Fruit fly (Drosophila melanogaster) whole organism, embryonic: ENCODE data around the gene Tusp.

Source experiments
- Abd-B ChIP-seq: fragments of 200-800 bp; sonication (Bioruptor generic); optimal IDR thresholded peaks from 2 replicates; lab custom pipeline; 2018; ENCODE audit warnings: missing biosample characterization, mild to moderate bottlenecking, missing genetic modification characterization, moderate library complexity
- Bdp1 ChIP-seq: fragments of 200-800 bp; sonication (Bioruptor generic); optimal IDR thresholded peaks from 3 replicates; lab custom pipeline; 2016; ENCODE audit warnings: missing biosample characterization, missing genetic modification characterization
- CG13624 ChIP-seq: fragments of 200-800 bp; sonication (Bioruptor generic); optimal IDR thresholded peaks from 2 replicates; lab custom pipeline; 2016; ENCODE audit warnings: missing biosample characterization, missing genetic modification characterization
- CG14710 ChIP-seq: fragments of 200-800 bp; sonication (Bioruptor generic); optimal IDR thresholded peaks from 3 replicates; lab custom pipeline; 2019; ENCODE audit warnings: missing biosample characterization, mild to moderate bottlenecking, missing genetic modification characterization, moderate library complexity
- CG1602 ChIP-seq: fragments of 200-800 bp; sonication (Bioruptor generic); optimal IDR thresholded peaks from 3 replicates; lab custom pipeline; 2016; ENCODE audit warnings: missing biosample characterization, missing genetic modification characterization
- CG1603 ChIP-seq: fragments of 200-800 bp; sonication (Bioruptor generic); optimal IDR thresholded peaks from 2 replicates; lab custom pipeline; 2019; ENCODE audit warnings: missing biosample characterization, mild to moderate bottlenecking, missing genetic modification characterization, moderate library complexity
- CG17829 ChIP-seq: fragments of 200-800 bp; optimal IDR thresholded peaks from 2 replicates; lab custom pipeline; 2019; ENCODE audit warnings: missing biosample characterization, mild to moderate bottlenecking, missing genetic modification characterization, moderate library complexity
- CG30020 ChIP-seq: fragments of 200-800 bp; optimal IDR thresholded peaks from 2 replicates; lab custom pipeline; 2019; ENCODE audit warnings: missing biosample characterization, mild to moderate bottlenecking, missing genetic modification characterization, moderate library complexity
- CG30431 ChIP-seq: fragments of 200-800 bp; sonication (Bioruptor generic); optimal IDR thresholded peaks from 2 replicates; lab custom pipeline; 2017; ENCODE audit warnings: missing biosample characterization, missing genetic modification characterization
- CG4424 ChIP-seq: fragments of 200-800 bp; sonication (Bioruptor generic); optimal IDR thresholded peaks from 3 replicates; lab custom pipeline; 2016; ENCODE audit warnings: missing biosample characterization, missing genetic modification characterization
- CG4617 ChIP-seq: fragments of 200-800 bp; sonication (Bioruptor generic); optimal IDR thresholded peaks from 3 replicates; lab custom pipeline; 2016; ENCODE audit warnings: missing biosample characterization, missing genetic modification characterization, borderline replicate concordance
- CG4707 ChIP-seq: fragments of 200-800 bp; sonication (Bioruptor generic); optimal IDR thresholded peaks from 2 replicates; lab custom pipeline; 2018; ENCODE audit warnings: missing biosample characterization, mild to moderate bottlenecking, missing genetic modification characterization, moderate library complexity
- CG6683 ChIP-seq: fragments of 200-800 bp; sonication (Bioruptor generic); optimal IDR thresholded peaks from 2 replicates; lab custom pipeline; 2017; ENCODE audit warnings: missing biosample characterization, mild to moderate bottlenecking, missing genetic modification characterization, missing genetic modification reagents
- CG8089 ChIP-seq: fragments of 200-800 bp; sonication (Bioruptor generic); optimal IDR thresholded peaks from 3 replicates; lab custom pipeline; 2016; ENCODE audit warnings: missing biosample characterization, missing genetic modification characterization
- CG8359 ChIP-seq: fragments of 200-800 bp; sonication (Bioruptor generic); optimal IDR thresholded peaks from 2 replicates; lab custom pipeline; 2017; ENCODE audit warnings: missing biosample characterization, mild to moderate bottlenecking, missing genetic modification characterization, borderline replicate concordance
- CG8944 ChIP-seq: fragments of 200-800 bp; sonication (Bioruptor generic); optimal IDR thresholded peaks from 3 replicates; lab custom pipeline; 2016; ENCODE audit warnings: missing biosample characterization, missing genetic modification characterization
- Chrac-16 ChIP-seq: fragments of 200-800 bp; sonication (Bioruptor generic); optimal IDR thresholded peaks from 3 replicates; lab custom pipeline; 2016; ENCODE audit warnings: missing biosample characterization, missing genetic modification characterization
- Dad ChIP-seq: fragments of 200-800 bp; sonication (Bioruptor generic); optimal IDR thresholded peaks from 3 replicates; lab custom pipeline; 2016; ENCODE audit warnings: missing biosample characterization, missing genetic modification characterization
- Dip3 ChIP-seq: fragments of 200-800 bp; sonication (Bioruptor generic); optimal IDR thresholded peaks from 3 replicates; lab custom pipeline; 2016; ENCODE audit warnings: missing biosample characterization, missing genetic modification characterization
- H15 ChIP-seq: fragments of 200-800 bp; sonication (Bioruptor generic); IDR thresholded peaks from 3 replicates; pipeline ENCODE4 v1.3.6; 2022; ENCODE audit warnings: missing biosample characterization, missing genetic modification characterization
- Hey ChIP-seq: fragments of 200-800 bp; sonication (Bioruptor generic); optimal IDR thresholded peaks from 3 replicates; lab custom pipeline; 2018; ENCODE audit warnings: missing biosample characterization, mild to moderate bottlenecking, missing genetic modification characterization
- Hmr ChIP-seq: fragments of 200-800 bp; sonication (Bioruptor generic); optimal IDR thresholded peaks from 3 replicates; lab custom pipeline; 2017; ENCODE audit warnings: mild to moderate bottlenecking, missing biosample characterization, missing genetic modification reagents, missing genetic modification characterization
- Hr51 ChIP-seq, 2 experiments: fragments of 200-800 bp; sonication (Bioruptor generic); optimal IDR thresholded peaks; 2 replicates in 1 of 2; 3 replicates in 1 of 2; lab custom pipeline; 2016 to 2018; ENCODE audit warnings: missing biosample characterization in 2 of 2, missing genetic modification characterization in 2 of 2, mild to moderate bottlenecking in 1 of 2, moderate library complexity in 1 of 2
- Nf-YC ChIP-seq: fragments of 200-800 bp; optimal IDR thresholded peaks from 3 replicates; lab custom pipeline; 2019; ENCODE audit warnings: missing biosample characterization, mild to moderate bottlenecking, missing genetic modification characterization, moderate library complexity
- Six4 ChIP-seq: fragments of 200-800 bp; sonication (Bioruptor generic); optimal IDR thresholded peaks from 2 replicates; lab custom pipeline; 2016; ENCODE audit warnings: missing biosample characterization, missing genetic modification characterization
- Sox100B ChIP-seq: fragments of 200-800 bp; sonication (Bioruptor generic); optimal IDR thresholded peaks from 3 replicates; lab custom pipeline; 2018; ENCODE audit warnings: missing biosample characterization, mild to moderate bottlenecking, missing genetic modification characterization
- Sry-β ChIP-seq: fragments of 200-800 bp; sonication (Bioruptor generic); optimal IDR thresholded peaks from 2 replicates; lab custom pipeline; 2018; ENCODE audit warnings: missing biosample characterization, mild to moderate bottlenecking, missing genetic modification characterization, moderate library complexity
- Ssrp ChIP-seq: fragments of 200-800 bp; sonication (Bioruptor generic); optimal IDR thresholded peaks from 2 replicates; lab custom pipeline; 2018; ENCODE audit warnings: missing biosample characterization, mild to moderate bottlenecking, missing genetic modification characterization, moderate library complexity
- al ChIP-seq: fragments of 200-800 bp; sonication (Bioruptor generic); IDR thresholded peaks from 2 replicates; pipeline ENCODE4 v1.3.6; 2022; ENCODE audit warnings: missing biosample characterization, missing genetic modification characterization
- ato ChIP-seq: fragments of 200-800 bp; sonication (Bioruptor generic); IDR thresholded peaks from 2 replicates; pipeline ENCODE4 v1.3.6; 2022; ENCODE audit warnings: missing biosample characterization, missing genetic modification characterization; ENCODE audit not compliant: partially characterized antibody
- chm ChIP-seq: fragments of 200-800 bp; sonication (Bioruptor generic); IDR thresholded peaks from 2 replicates; pipeline ENCODE4 v1.3.6; 2022; ENCODE audit warnings: missing biosample characterization, missing genetic modification characterization
- chn ChIP-seq: fragments of 200-800 bp; sonication (Bioruptor generic); optimal IDR thresholded peaks from 2 replicates; lab custom pipeline; 2016; ENCODE audit warnings: missing biosample characterization, missing genetic modification characterization
- croc ChIP-seq: fragments of 200-800 bp; sonication (Bioruptor generic); conservative IDR thresholded peaks from 3 replicates; pipeline ENCODE4 v1.3.6; 2022; ENCODE audit warnings: missing biosample characterization, missing genetic modification characterization
- cwo ChIP-seq: fragments of 200-800 bp; sonication (Bioruptor generic); optimal IDR thresholded peaks from 3 replicates; lab custom pipeline; 2017; ENCODE audit warnings: missing biosample characterization, missing genetic modification characterization, mild to moderate bottlenecking, moderate library complexity, missing genetic modification reagents
- dysf ChIP-seq: fragments of 200-800 bp; sonication (Bioruptor generic); IDR thresholded peaks from 3 replicates; pipeline ENCODE4 v1.3.6; 2022; ENCODE audit warnings: missing biosample characterization, missing genetic modification characterization
- esg ChIP-seq: fragments of 200-800 bp; sonication (Bioruptor generic); conservative IDR thresholded peaks from 2 replicates; pipeline ENCODE4 v1.3.6; 2022; ENCODE audit warnings: missing biosample characterization, missing genetic modification characterization
- exex ChIP-seq: fragments of 200-800 bp; sonication (Bioruptor generic); optimal IDR thresholded peaks from 4 replicates; lab custom pipeline; 2018; ENCODE audit warnings: missing biosample characterization, mild to moderate bottlenecking, missing genetic modification characterization, moderate library complexity
- ftz-f1 ChIP-seq: fragments of 200-800 bp; sonication (Bioruptor generic); optimal IDR thresholded peaks from 2 replicates; lab custom pipeline; 2016; ENCODE audit warnings: missing biosample characterization, missing genetic modification characterization
- gcm2 ChIP-seq: fragments of 200-800 bp; sonication (Bioruptor generic); optimal IDR thresholded peaks from 2 replicates; lab custom pipeline; 2016; ENCODE audit warnings: missing biosample characterization, missing genetic modification characterization
- lilli ChIP-seq: fragments of 200-800 bp; sonication (Bioruptor generic); optimal IDR thresholded peaks from 3 replicates; lab custom pipeline; 2016; ENCODE audit warnings: missing biosample characterization, missing genetic modification characterization
- nmo ChIP-seq: fragments of 200-800 bp; sonication (Bioruptor generic); optimal IDR thresholded peaks from 2 replicates; lab custom pipeline; 2018; ENCODE audit warnings: missing biosample characterization, mild to moderate bottlenecking, missing genetic modification characterization, moderate library complexity
- psq ChIP-seq: fragments of 200-800 bp; sonication (Bioruptor generic); optimal IDR thresholded peaks from 2 replicates; lab custom pipeline; 2017; ENCODE audit warnings: missing biosample characterization, missing genetic modification characterization
- repo ChIP-seq: fragments of 200-800 bp; sonication (Bioruptor generic); optimal IDR thresholded peaks from 2 replicates; lab custom pipeline; 2016; ENCODE audit warnings: missing biosample characterization, missing genetic modification characterization
- run ChIP-seq: fragments of 200-800 bp; sonication (Bioruptor generic); optimal IDR thresholded peaks from 3 replicates; lab custom pipeline; 2018; ENCODE audit warnings: missing biosample characterization, mild to moderate bottlenecking, missing genetic modification characterization
- seq ChIP-seq: fragments of 200-800 bp; sonication (Bioruptor generic); IDR thresholded peaks from 2 replicates; pipeline ENCODE4 v1.3.6; 2022; ENCODE audit warnings: missing biosample characterization, missing genetic modification characterization
- shn ChIP-seq: fragments of 200-800 bp; sonication (Bioruptor generic); optimal IDR thresholded peaks from 3 replicates; lab custom pipeline; 2016; ENCODE audit warnings: missing biosample characterization, missing genetic modification characterization
- sna ChIP-seq: fragments of 200-800 bp; sonication (Bioruptor generic); IDR thresholded peaks from 2 replicates; pipeline ENCODE4 v1.3.6; 2022; ENCODE audit warnings: missing biosample characterization, missing genetic modification characterization; ENCODE audit not compliant: partially characterized antibody
- sr ChIP-seq: fragments of 200-800 bp; sonication (Bioruptor generic); IDR thresholded peaks from 3 replicates; pipeline ENCODE4 v1.3.6; 2022; ENCODE audit warnings: missing biosample characterization, missing genetic modification characterization
- toy ChIP-seq: fragments of 200-800 bp; sonication (Bioruptor generic); IDR thresholded peaks from 2 replicates; pipeline ENCODE4 v1.3.6; 2022; ENCODE audit warnings: missing biosample characterization, missing genetic modification characterization
- zfh1 ChIP-seq: fragments of 200-800 bp; sonication (Bioruptor generic); IDR thresholded peaks from 3 replicates; pipeline ENCODE4 v1.3.6; 2022; ENCODE audit warnings: missing biosample characterization, missing genetic modification characterization

The Tusp gene

DNA sequence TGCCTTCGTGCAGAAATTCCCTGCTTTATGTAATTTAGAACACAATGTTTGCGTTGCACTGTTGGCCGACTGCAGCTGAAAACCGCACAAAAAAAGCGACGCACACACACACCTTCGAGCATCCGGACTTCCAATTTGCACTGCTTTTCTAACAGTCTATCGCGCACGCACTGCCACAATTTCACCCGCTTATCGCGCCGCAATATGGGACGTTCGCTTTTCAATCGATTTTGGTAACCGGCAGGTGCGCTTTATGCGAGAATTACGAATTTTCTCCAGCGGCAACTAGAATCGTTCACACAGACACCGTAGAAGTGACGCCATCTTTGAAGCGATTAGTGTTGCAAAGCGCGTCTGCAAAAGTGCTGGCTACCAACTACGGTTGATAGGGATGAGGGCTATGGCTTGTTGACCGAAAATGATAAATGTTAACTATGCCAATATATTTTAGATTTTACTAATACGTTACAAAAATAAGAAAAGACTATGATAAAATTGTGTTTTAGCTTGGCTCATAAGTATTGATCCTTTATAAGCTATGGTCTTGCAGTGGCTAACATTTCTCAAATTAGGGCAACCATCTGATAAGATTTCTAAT is 25.7 kb upstream of the Tusp start, which contains the start of gene wdb (continued):
- TF ChIP-seq Hey (tag; lab: Kevin White, UChicago) (no peak), sna (GFP tag; lab: Robert Waterston, UW) (no peak), CG13624 (GFP tag; lab: Kevin White, UChicago) (peak; percentile 51), Ssrp (no peak), CG30431 (GFP tag; lab: Kevin White, UChicago) (peak; percentile 24), Abd-B (GFP tag; lab: Kevin White, UChicago) (no peak), exex (tag; lab: Kevin White, UChicago) (no peak), psq (GFP tag; lab: Kevin White, UChicago) (no peak), gcm2 (GFP tag; lab: Kevin White, UChicago) (peak; percentile 15), CG30020 (no peak), CG1602 (GFP tag; lab: Kevin White, UChicago) (peak; percentile 5), esg (no peak), H15 (GFP tag; lab: Robert Waterston, UW) (no peak), zfh1 (GFP tag; lab: Robert Waterston, UW) (no peak), seq (GFP tag; lab: Robert Waterston, UW) (no peak), Dip3 (GFP tag; lab: Kevin White, UChicago) (peak; percentile 73), lilli (peak; percentile 73), chm (GFP tag; lab: Robert Waterston, UW) (no peak), Nf-YC (tag; lab: Kevin White, UChicago) (no peak), ato (GFP tag; lab: Robert Waterston, UW) (no peak), CG4424 (GFP tag; lab: Kevin White, UChicago) (peak; percentile 46), Six4 (GFP tag; lab: Kevin White, UChicago) (peak; percentile 24), al (GFP tag; lab: Robert Waterston, UW) (no peak), Chrac-16 (GFP tag; lab: Kevin White, UChicago) (peak; percentile 52), ftz-f1 (GFP tag; lab: Kevin White, UChicago) (no peak), Bdp1 (GFP tag; lab: Kevin White, UChicago) (peak; percentile 17), sr (GFP tag; lab: Robert Waterston, UW) (no peak), CG1603 (tag; lab: Kevin White, UChicago) (no peak), CG17829 (tag; lab: Kevin White, UChicago) (no peak), Sry-β (GFP tag; lab: Kevin White, UChicago) (peak; percentile 88), cwo (GFP tag; lab: Kevin White, UChicago) (no peak), toy (GFP tag; lab: Robert Waterston, UW) (no peak), Hr51 (GFP tag; optimal IDR thresholded peaks at IDR 0.05; lab: Kevin White, UChicago) (peak in 1 of 2 experiments; percentile 27), CG8944 (peak; percentile 57), CG8089 (peak; percentile 12), Sox100B (GFP tag; lab: Kevin White, UChicago) (no peak), Hmr (peak; percentile 11), shn (GFP tag; lab: Kevin White, UChicago) (peak; percentile 63), CG4617 (GFP tag; lab: Kevin White, UChicago) (peak; percentile 74), run (tag; lab: Kevin White, UChicago) (no peak), Dad (GFP tag; lab: Kevin White, UChicago) (peak; percentile 47), CG14710 (tag; lab: Kevin White, UChicago) (no peak), croc (GFP tag; lab: Robert Waterston, UW) (no peak), nmo (peak; percentile 23), dysf (GFP tag; lab: Robert Waterston, UW) (no peak), repo (GFP tag; lab: Kevin White, UChicago) (peak; percentile 29), CG4707 (GFP tag; lab: Kevin White, UChicago) (peak; percentile 7), CG6683 (GFP tag; lab: Kevin White, UChicago) (no peak), CG8359 (GFP tag; lab: Kevin White, UChicago) (no peak), chn (peak; percentile 41)
